Worm (Caenorhabditis elegans) whole organism, late embryonic: ENCODE measurements around the gene F40F9.3.

Experiments used
- ceh-45 ChIP-seq: fragments of 200-800 bp; sonication (Bioruptor generic); IDR thresholded peaks from 2 replicates; pipeline ENCODE4 v1.3.6; 2022; ENCODE audit warnings: missing genetic modification reagents, missing genetic modification characterization, missing compliant biosample characterization
- che-1 ChIP-seq: sonication (generic microtip); optimal IDR thresholded peaks from 2 replicates; lab custom pipeline; 2016; ENCODE audit warnings: mild to moderate bottlenecking, missing genetic modification characterization, missing compliant biosample characterization
- ets-4 ChIP-seq: sonication (generic microtip); optimal IDR thresholded peaks from 2 replicates; lab custom pipeline; 2016; ENCODE audit warnings: missing genetic modification characterization, missing compliant biosample characterization
- hlh-30 ChIP-seq: sonication (generic microtip); optimal IDR thresholded peaks from 2 replicates; lab custom pipeline; 2017; ENCODE audit warnings: antibody characterized with exemption, missing genetic modification characterization, missing compliant biosample characterization; ENCODE audit not compliant: insufficient read depth
- madf-2 ChIP-seq: sonication (generic microtip); optimal IDR thresholded peaks from 2 replicates; lab custom pipeline; 2017; ENCODE audit warnings: missing genetic modification characterization, missing compliant biosample characterization
- nfya-1 ChIP-seq: sonication (generic microtip); optimal IDR thresholded peaks from 2 replicates; lab custom pipeline; 2017; ENCODE audit warnings: missing genetic modification characterization, mild to moderate bottlenecking, missing compliant biosample characterization, antibody characterized with exemption, moderate library complexity
- npax-4 ChIP-seq: sonication (generic microtip); optimal IDR thresholded peaks from 2 replicates; lab custom pipeline; 2016; ENCODE audit warnings: missing genetic modification characterization, missing compliant biosample characterization
- pha-4 ChIP-seq: fragments of 150-350 bp; optimal IDR thresholded peaks from 2 replicates; lab custom pipeline; 2018; ENCODE audit warnings: missing biosample characterization, missing genetic modification reagents, missing genetic modification characterization
- unc-86 ChIP-seq: sonication (generic microtip); optimal IDR thresholded peaks from 2 replicates; lab custom pipeline; 2016; ENCODE audit warnings: missing genetic modification characterization, missing compliant biosample characterization

- no peak for TF ChIP-seq madf-2 (tag; lab: Kevin White, UChicago)
- no peak for TF ChIP-seq ceh-45 (GFP tag; lab: Robert Waterston, UW)
- no peak for TF ChIP-seq nfya-1 (tag; lab: Kevin White, UChicago)
- TF ChIP-seq hlh-30, result no peak
- no peak for TF ChIP-seq ets-4 (tag; lab: Kevin White, UChicago)
- no peak for TF ChIP-seq pha-4 (tag; lab: Kevin White, UChicago)
- TF ChIP-seq npax-4 (tag; lab: Kevin White, UChicago), result no peak
- TF ChIP-seq che-1 (tag; lab: Kevin White, UChicago), result no peak
- no peak for TF ChIP-seq unc-86 (tag; lab: Kevin White, UChicago)
These were observed 15.8 kb upstream of the F40F9.3 start for ce11 chrV:9699216-9699615.
